Worm (Caenorhabditis elegans) whole organism, mixed stage, embryonic: ENCODE measurements around the gene Y39A1A.22.

ENCODE experiments used
- M03D4.4 ChIP-seq: sonication (generic microtip); optimal IDR thresholded peaks from 2 replicates; lab custom pipeline; 2017; ENCODE audit warnings: mild to moderate bottlenecking, missing genetic modification characterization, missing compliant biosample characterization
- bed-3 ChIP-seq: fragments of 200-800 bp; sonication (Bioruptor generic); optimal IDR thresholded peaks from 3 replicates; lab custom pipeline; 2018; ENCODE audit warnings: mild to moderate bottlenecking, missing genetic modification characterization, moderate library complexity, missing compliant biosample characterization
- ceh-39 ChIP-seq: fragments of 150-350 bp; optimal IDR thresholded peaks from 2 replicates; lab custom pipeline; 2014; ENCODE audit warnings: missing biosample characterization, missing genetic modification characterization
- ceh-43 ChIP-seq: fragments of 200-800 bp; sonication (Bioruptor generic); optimal IDR thresholded peaks from 2 replicates; lab custom pipeline; 2018; ENCODE audit warnings: mild to moderate bottlenecking, missing genetic modification characterization, moderate library complexity, missing compliant biosample characterization
- ceh-83 ChIP-seq: fragments of 200-800 bp; sonication (Bioruptor generic); optimal IDR thresholded peaks from 2 replicates; lab custom pipeline; 2018; ENCODE audit warnings: mild to moderate bottlenecking, missing genetic modification characterization, missing compliant biosample characterization
- ces-1 ChIP-seq: fragments of 150-350 bp; optimal IDR thresholded peaks from 2 replicates; lab custom pipeline; 2014; ENCODE audit warnings: missing biosample characterization, missing genetic modification reagents, missing genetic modification characterization
- cnd-1 ChIP-seq: fragments of 200-800 bp; sonication (Bioruptor generic); optimal IDR thresholded peaks from 2 replicates; lab custom pipeline; 2018; ENCODE audit warnings: mild to moderate bottlenecking, missing genetic modification characterization, missing compliant biosample characterization
- drap-1 ChIP-seq: fragments of 200-800 bp; sonication (Bioruptor generic); optimal IDR thresholded peaks from 3 replicates; lab custom pipeline; 2018; ENCODE audit warnings: mild to moderate bottlenecking, missing genetic modification characterization, missing compliant biosample characterization
- elt-1 ChIP-seq: sonication (generic microtip); optimal IDR thresholded peaks from 2 replicates; lab custom pipeline; 2017; ENCODE audit warnings: missing genetic modification characterization, mild to moderate bottlenecking, missing compliant biosample characterization, antibody characterized with exemption, moderate library complexity, borderline replicate concordance; ENCODE audit not compliant: insufficient read depth
- elt-3 ChIP-seq: fragments of 150-350 bp; optimal IDR thresholded peaks from 2 replicates; lab custom pipeline; 2014; ENCODE audit warnings: missing biosample characterization, missing genetic modification characterization
- flh-1 ChIP-seq: fragments of 200-800 bp; sonication (Bioruptor generic); optimal IDR thresholded peaks from 2 replicates; lab custom pipeline; 2018; ENCODE audit warnings: mild to moderate bottlenecking, missing genetic modification characterization, moderate library complexity, missing compliant biosample characterization
- ham-2 ChIP-seq: fragments of 200-800 bp; sonication (Bioruptor generic); optimal IDR thresholded peaks from 2 replicates; lab custom pipeline; 2018; ENCODE audit warnings: mild to moderate bottlenecking, missing genetic modification characterization, missing compliant biosample characterization
- hlh-1 ChIP-seq: fragments of 150-350 bp; optimal IDR thresholded peaks from 2 replicates; lab custom pipeline; 2014; ENCODE audit warnings: missing biosample characterization, missing genetic modification reagents, missing genetic modification characterization
- lin-13 ChIP-seq: fragments of 150-350 bp; optimal IDR thresholded peaks from 2 replicates; lab custom pipeline; 2014; ENCODE audit warnings: missing biosample characterization, missing genetic modification characterization
- lin-32 ChIP-seq: fragments of 200-800 bp; sonication (Bioruptor generic); optimal IDR thresholded peaks from 2 replicates; lab custom pipeline; 2018; ENCODE audit warnings: mild to moderate bottlenecking, missing genetic modification characterization, missing compliant biosample characterization
- lsy-2 ChIP-seq: fragments of 150-350 bp; optimal IDR thresholded peaks from 2 replicates; lab custom pipeline; 2014; ENCODE audit warnings: missing biosample characterization, missing genetic modification characterization
- mab-5 ChIP-seq: fragments of 150-350 bp; optimal IDR thresholded peaks from 2 replicates; lab custom pipeline; 2014; ENCODE audit warnings: missing biosample characterization, missing genetic modification characterization
- mep-1 ChIP-seq: fragments of 150-350 bp; optimal IDR thresholded peaks from 2 replicates; lab custom pipeline; 2017; ENCODE audit warnings: missing biosample characterization, missing genetic modification reagents, missing genetic modification characterization, inconsistent platforms
- mls-2 ChIP-seq: sonication (generic microtip); optimal IDR thresholded peaks from 2 replicates; lab custom pipeline; 2016; ENCODE audit warnings: mild to moderate bottlenecking, missing genetic modification characterization, moderate library complexity, missing compliant biosample characterization
- nhr-12 ChIP-seq: fragments of 150-350 bp; optimal IDR thresholded peaks from 2 replicates; lab custom pipeline; 2014; ENCODE audit warnings: missing biosample characterization, missing genetic modification characterization
- nhr-2 ChIP-seq: fragments of 150-350 bp; optimal IDR thresholded peaks from 2 replicates; lab custom pipeline; 2014; ENCODE audit warnings: missing biosample characterization, missing genetic modification characterization
- nhr-237 ChIP-seq: fragments of 150-350 bp; optimal IDR thresholded peaks from 2 replicates; lab custom pipeline; 2014; ENCODE audit warnings: missing biosample characterization, missing genetic modification characterization
- nhr-28 ChIP-seq: fragments of 150-350 bp; optimal IDR thresholded peaks from 2 replicates; lab custom pipeline; 2014; ENCODE audit warnings: missing biosample characterization, missing genetic modification characterization
- nhr-76 ChIP-seq: sonication (generic microtip); optimal IDR thresholded peaks from 2 replicates; lab custom pipeline; 2017; ENCODE audit warnings: missing biosample characterization, missing genetic modification characterization
- pha-4 ChIP-seq: fragments of 150-350 bp; optimal IDR thresholded peaks from 2 replicates; lab custom pipeline; 2018; ENCODE audit warnings: missing biosample characterization, missing genetic modification reagents, missing genetic modification characterization
- sem-2 ChIP-seq: fragments of 200-800 bp; sonication (Bioruptor generic); optimal IDR thresholded peaks from 2 replicates; lab custom pipeline; 2018; ENCODE audit warnings: mild to moderate bottlenecking, missing genetic modification characterization, missing compliant biosample characterization
- sptf-1 ChIP-seq: sonication (generic microtip); optimal IDR thresholded peaks from 2 replicates; lab custom pipeline; 2017; ENCODE audit warnings: mild to moderate bottlenecking, missing genetic modification characterization, moderate library complexity, missing compliant biosample characterization
- tbx-8 ChIP-seq: fragments of 200-800 bp; sonication (Bioruptor generic); optimal IDR thresholded peaks from 2 replicates; lab custom pipeline; 2018; ENCODE audit warnings: mild to moderate bottlenecking, missing genetic modification characterization, moderate library complexity, missing compliant biosample characterization
- unc-120 ChIP-seq: sonication (generic microtip); optimal IDR thresholded peaks from 2 replicates; lab custom pipeline; 2017; ENCODE audit warnings: missing genetic modification characterization, missing compliant biosample characterization; ENCODE audit not compliant: poor library complexity, severe bottlenecking
- unc-39 ChIP-seq: fragments of 150-350 bp; optimal IDR thresholded peaks from 2 replicates; lab custom pipeline; 2014; ENCODE audit warnings: missing biosample characterization, missing genetic modification characterization
- zip-8 ChIP-seq: fragments of 150-350 bp; optimal IDR thresholded peaks from 2 replicates; lab custom pipeline; 2014; ENCODE audit warnings: missing biosample characterization, missing genetic modification characterization
- ztf-11 ChIP-seq: fragments of 150-350 bp; optimal IDR thresholded peaks from 2 replicates; lab custom pipeline; 2014; ENCODE audit warnings: missing biosample characterization, missing genetic modification characterization

The Y39A1A.22 gene

DNA sequence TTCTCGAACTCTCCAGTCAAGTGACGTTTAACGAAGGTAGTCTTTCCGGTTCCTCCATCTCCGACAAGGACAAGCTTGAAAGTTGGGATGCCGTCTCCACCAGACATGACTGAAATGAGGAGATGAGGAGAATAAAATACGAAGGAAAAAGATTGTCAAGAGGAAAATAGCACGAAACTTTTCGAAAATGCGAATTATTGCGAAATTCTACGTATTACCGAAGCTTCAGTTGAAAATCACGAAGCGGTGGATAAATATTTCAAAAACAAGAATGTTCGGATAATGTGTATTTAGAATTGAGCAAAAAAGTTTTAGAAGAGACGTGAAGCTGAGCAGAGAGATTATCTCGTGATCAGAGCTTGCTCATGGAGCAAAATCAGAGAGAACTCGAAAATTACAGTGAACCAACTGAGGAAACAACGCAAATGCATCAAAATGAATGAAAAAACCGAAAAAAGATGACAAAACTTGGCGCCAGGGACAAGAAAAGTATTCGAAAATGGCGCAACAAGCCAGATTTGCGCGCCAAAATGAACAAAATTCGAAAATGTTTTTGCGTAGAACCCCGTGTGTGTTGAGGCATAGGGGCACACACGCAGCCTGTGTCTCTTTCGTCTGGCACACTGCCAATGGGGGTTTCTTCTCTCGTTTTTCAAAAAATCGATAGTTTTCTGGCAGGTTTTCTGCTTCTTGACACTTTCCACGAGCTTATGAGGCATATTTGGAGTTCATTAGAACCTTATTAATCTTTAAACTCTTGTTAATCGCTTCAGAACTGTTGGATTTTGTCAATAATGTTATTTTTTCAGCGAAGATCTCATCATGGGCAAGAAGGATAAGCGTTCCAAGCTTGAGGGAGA lies 41.0 kb upstream of the Y39A1A.22 start, which contains the start of the genes ran-1 and dkc-1:
Gene ran-1, minus strand, starts transcription at position 109 of the 860 bp plus-strand sequence.
Gene dkc-1, plus strand, starts transcription at position 810 of the 860 bp plus-strand sequence.
- TF ChIP-seq lin-13 (peak; percentile 32), nhr-28 (no peak), lsy-2 (tag; lab: Kevin White, UChicago) (peak; percentile 55), sptf-1 (tag; lab: Kevin White, UChicago) (peak; percentile 56), nhr-237 (tag; lab: Kevin White, UChicago) (peak; percentile 45), flh-1 (no peak), M03D4.4 (tag; lab: Kevin White, UChicago) (peak; percentile 10), unc-120 (peak; percentile 64), pha-4 (tag; lab: Kevin White, UChicago) (peak; percentile 64), mep-1 (tag; lab: Kevin White, UChicago) (peak; percentile 96), nhr-76 (tag; lab: Kevin White, UChicago) (no peak), unc-39 (tag; lab: Kevin White, UChicago) (no peak), ceh-83 (GFP tag; lab: Kevin White, UChicago) (peak; percentile 13), ces-1 (peak; percentile 23), ceh-39 (peak; percentile 80)

DNA sequence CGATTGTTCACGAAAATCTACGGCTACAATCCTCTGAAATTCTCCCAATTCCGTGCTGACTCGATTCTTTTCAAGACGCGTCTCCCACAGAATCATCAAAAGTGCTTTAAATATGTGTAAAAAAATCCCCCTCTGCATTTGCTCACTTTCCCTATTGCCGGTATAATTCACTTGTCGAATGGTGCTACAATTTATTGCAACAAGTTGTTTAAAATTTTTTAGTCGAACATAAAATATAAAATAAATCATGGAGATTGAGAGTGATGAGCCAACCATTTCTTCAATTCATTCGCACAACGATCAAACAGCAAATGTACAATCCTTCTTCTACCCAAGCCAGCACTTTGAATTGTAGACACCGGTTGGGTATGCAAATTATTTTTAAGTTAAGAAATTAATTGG lies 39.6 kb upstream of the Y39A1A.22 start:
- TF ChIP-seq cnd-1 (tag; lab: Kevin White, UChicago) (no peak), ceh-43 (no peak), bed-3 (no peak), nhr-2 (tag; lab: Kevin White, UChicago) (no peak), ceh-83 (GFP tag; lab: Kevin White, UChicago) (no peak)
- TF ChIP-seq, all 35 proteins: peak for 0

DNA sequence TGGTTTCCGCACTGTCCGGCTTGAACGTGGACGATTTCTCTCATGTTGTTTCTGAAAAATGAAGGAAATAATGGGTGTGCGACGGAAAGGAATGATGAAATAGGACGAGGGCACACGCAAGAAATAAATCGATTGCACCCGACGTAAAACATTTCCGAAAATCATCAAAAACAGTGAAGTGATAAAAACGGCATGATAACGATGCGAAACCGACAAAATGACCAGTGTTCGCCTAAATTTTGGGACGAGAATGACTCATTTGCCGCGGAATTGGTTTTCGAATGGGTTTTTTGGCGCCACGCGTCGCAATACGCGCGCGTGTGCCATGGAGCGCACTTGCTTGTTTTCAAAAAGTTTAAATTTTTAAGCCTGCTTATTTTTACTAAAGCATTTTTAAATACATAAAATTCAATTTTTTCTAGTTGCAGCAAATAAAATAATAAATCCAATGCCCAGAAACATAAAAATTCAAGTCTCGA lies 35.6 kb upstream of the Y39A1A.22 start, which contains the start of the genes tbb-1 and rib-2:
Gene tbb-1, minus strand, starts transcription at position 51 of the 479 bp plus-strand sequence.
Gene rib-2, plus strand, starts transcription at position 429 of the 479 bp plus-strand sequence.
- TF ChIP-seq ceh-43, result no peak
- TF ChIP-seq nhr-12 (tag; lab: Kevin White, UChicago), result no peak
- TF ChIP-seq lin-13, result peak; percentile 55
- TF ChIP-seq ham-2, result no peak
- TF ChIP-seq ces-1, result peak; percentile 17
- TF ChIP-seq mab-5 (tag; lab: Kevin White, UChicago), result no peak
- no peak for TF ChIP-seq nhr-2 (tag; lab: Kevin White, UChicago)
- TF ChIP-seq mls-2 (tag; lab: Kevin White, UChicago), result no peak
- TF ChIP-seq sem-2 (GFP tag; lab: Kevin White, UChicago), result no peak
- no peak for TF ChIP-seq zip-8 (tag; lab: Kevin White, UChicago)
- TF ChIP-seq lsy-2 (tag; lab: Kevin White, UChicago), result peak; percentile 70
- TF ChIP-seq lin-32, result no peak
- TF ChIP-seq tbx-8 (GFP tag; lab: Kevin White, UChicago), result no peak
- TF ChIP-seq M03D4.4 (tag; lab: Kevin White, UChicago), result no peak
- TF ChIP-seq ceh-83 (GFP tag; lab: Kevin White, UChicago), result peak; percentile 30
- TF ChIP-seq ceh-39, result peak; percentile 60
- TF ChIP-seq nhr-237 (tag; lab: Kevin White, UChicago), result peak; percentile 76
- no peak for TF ChIP-seq unc-39 (tag; lab: Kevin White, UChicago)
- TF ChIP-seq elt-3 (tag; lab: Kevin White, UChicago), result no peak
- TF ChIP-seq hlh-1 (tag; lab: Kevin White, UChicago), result peak; percentile 17
- TF ChIP-seq sptf-1 (tag; lab: Kevin White, UChicago), result no peak
- TF ChIP-seq elt-1 (tag; lab: Kevin White, UChicago), result no peak
- TF ChIP-seq mep-1 (tag; lab: Kevin White, UChicago), result peak; percentile 93
- peak; percentile 28 for TF ChIP-seq drap-1
- no peak for TF ChIP-seq ztf-11 (tag; lab: Kevin White, UChicago)
- peak; percentile 18 for TF ChIP-seq pha-4 (tag; lab: Kevin White, UChicago)
- TF ChIP-seq cnd-1 (tag; lab: Kevin White, UChicago), result no peak
- no peak for TF ChIP-seq nhr-28

DNA sequence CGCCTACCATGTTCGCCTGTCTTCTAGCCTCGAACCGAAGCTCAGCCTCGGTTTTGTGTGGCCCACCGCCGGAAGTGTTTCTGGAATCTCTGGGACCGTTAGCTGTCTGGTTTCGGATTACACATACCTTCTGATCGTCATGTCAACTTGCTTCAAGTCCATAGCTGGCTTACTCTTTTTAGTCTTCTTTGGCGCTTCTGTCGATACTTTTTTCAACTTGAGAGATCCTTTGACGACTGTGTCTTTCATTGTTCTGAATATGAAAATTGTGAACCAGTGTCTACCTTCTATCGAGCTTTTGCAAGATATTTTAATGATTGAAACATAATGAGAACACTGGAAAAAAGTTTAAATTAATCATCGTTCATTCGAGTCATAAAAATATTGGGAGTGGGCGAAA lies 33.7 kb upstream of the Y39A1A.22 start, which contains the start of gene K01G5.8:
Gene K01G5.8, minus strand, starts transcription at position 255 of the 400 bp plus-strand sequence.
- TF ChIP-seq sptf-1 (tag; lab: Kevin White, UChicago) (no peak), nhr-2 (tag; lab: Kevin White, UChicago) (no peak), nhr-12 (tag; lab: Kevin White, UChicago) (no peak), unc-39 (tag; lab: Kevin White, UChicago) (no peak), ces-1 (no peak), unc-120 (no peak), bed-3 (no peak), ceh-43 (no peak), ceh-39 (no peak), nhr-28 (no peak), zip-8 (tag; lab: Kevin White, UChicago) (no peak)
